Worm (Caenorhabditis elegans) whole organism, L3 larva: ENCODE results near the gene F07H5.13.

Experiments
- aly-2 ChIP-seq: fragments of 150-350 bp; optimal IDR thresholded peaks from 2 replicates; lab custom pipeline; 2014; ENCODE audit warnings: missing biosample characterization, missing genetic modification characterization
- ama-1 ChIP-seq: fragments of 150-350 bp; optimal IDR thresholded peaks from 2 replicates; lab custom pipeline; 2018
- ceh-82 ChIP-seq: fragments of 150-350 bp; optimal IDR thresholded peaks from 2 replicates; lab custom pipeline; 2014; ENCODE audit warnings: missing biosample characterization, missing genetic modification characterization
- ceh-9 ChIP-seq: sonication (generic microtip); optimal IDR thresholded peaks from 2 replicates; lab custom pipeline; 2018; ENCODE audit warnings: missing biosample characterization, missing genetic modification characterization
- egl-27 ChIP-seq: sonication (generic microtip); optimal IDR thresholded peaks from 4 replicates; lab custom pipeline; 2017; ENCODE audit warnings: missing biosample characterization, missing genetic modification reagents, missing genetic modification characterization
- lin-39 ChIP-seq: fragments of 150-350 bp; optimal IDR thresholded peaks from 2 replicates; lab custom pipeline; 2018; ENCODE audit warnings: missing biosample characterization, missing genetic modification reagents, missing genetic modification characterization
- nhr-11 ChIP-seq: fragments of 150-350 bp; optimal IDR thresholded peaks from 2 replicates; lab custom pipeline; 2014; ENCODE audit warnings: missing biosample characterization, missing genetic modification characterization
- nhr-77 ChIP-seq: fragments of 150-350 bp; optimal IDR thresholded peaks from 2 replicates; lab custom pipeline; 2014; ENCODE audit warnings: missing biosample characterization, missing genetic modification characterization
- pha-4 ChIP-seq: fragments of 150-350 bp; optimal IDR thresholded peaks from 2 replicates; lab custom pipeline; 2014; ENCODE audit warnings: missing biosample characterization, missing genetic modification reagents, missing genetic modification characterization
- tbx-2 ChIP-seq: sonication (generic microtip); optimal IDR thresholded peaks from 2 replicates; lab custom pipeline; 2016; ENCODE audit warnings: mild to moderate bottlenecking, missing genetic modification characterization, missing compliant biosample characterization
- unc-62 ChIP-seq: fragments of 150-350 bp; sonication (generic microtip); optimal IDR thresholded peaks from 4 replicates; lab custom pipeline; 2014; ENCODE audit warnings: missing biosample characterization, missing genetic modification reagents, missing genetic modification characterization
- ztf-11 ChIP-seq: fragments of 150-350 bp; optimal IDR thresholded peaks from 2 replicates; lab custom pipeline; 2014; ENCODE audit warnings: missing biosample characterization, missing genetic modification characterization

DNA sequence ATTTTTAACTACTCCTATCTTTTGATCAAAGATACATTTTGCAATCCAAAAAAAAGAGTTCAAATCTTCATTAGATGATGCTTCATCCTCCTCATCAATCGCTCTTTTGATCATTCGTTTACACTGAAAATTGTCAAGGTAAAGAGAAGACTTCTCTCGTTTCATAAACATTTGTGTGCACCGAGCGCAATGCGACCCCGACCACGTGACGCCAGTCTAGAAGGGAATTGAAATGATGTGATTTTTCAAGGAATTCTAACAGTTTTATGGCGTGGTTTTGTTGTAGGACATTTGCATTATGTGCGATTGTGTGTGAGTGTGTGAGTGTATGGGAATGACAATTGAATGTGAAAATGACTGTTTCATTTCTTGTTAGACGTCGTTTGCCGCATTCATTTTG lies 49.1 kb upstream of the F07H5.13 start:
- no peak for TF ChIP-seq ceh-9 (tag; lab: Kevin White, UChicago)
- TF ChIP-seq unc-62, result no peak
- no peak for TF ChIP-seq ceh-82
- TF ChIP-seq lin-39 (tag; lab: Kevin White, UChicago), result no peak
- TF ChIP-seq ama-1 (lab: Kevin White, UChicago), result no peak
- TF ChIP-seq pha-4, result peak; percentile 25
- TF ChIP-seq aly-2 (tag; lab: Kevin White, UChicago), result no peak
- no peak for TF ChIP-seq tbx-2
- TF ChIP-seq egl-27, result no peak
- TF ChIP-seq ztf-11 (tag; lab: Kevin White, UChicago), result no peak
- no peak for TF ChIP-seq nhr-77
- TF ChIP-seq nhr-11 (tag; lab: Kevin White, UChicago), result no peak
